Fruit fly (Drosophila melanogaster): Measurements from ENCODE around the gene CG5281.

The CG5281 gene

DNA sequence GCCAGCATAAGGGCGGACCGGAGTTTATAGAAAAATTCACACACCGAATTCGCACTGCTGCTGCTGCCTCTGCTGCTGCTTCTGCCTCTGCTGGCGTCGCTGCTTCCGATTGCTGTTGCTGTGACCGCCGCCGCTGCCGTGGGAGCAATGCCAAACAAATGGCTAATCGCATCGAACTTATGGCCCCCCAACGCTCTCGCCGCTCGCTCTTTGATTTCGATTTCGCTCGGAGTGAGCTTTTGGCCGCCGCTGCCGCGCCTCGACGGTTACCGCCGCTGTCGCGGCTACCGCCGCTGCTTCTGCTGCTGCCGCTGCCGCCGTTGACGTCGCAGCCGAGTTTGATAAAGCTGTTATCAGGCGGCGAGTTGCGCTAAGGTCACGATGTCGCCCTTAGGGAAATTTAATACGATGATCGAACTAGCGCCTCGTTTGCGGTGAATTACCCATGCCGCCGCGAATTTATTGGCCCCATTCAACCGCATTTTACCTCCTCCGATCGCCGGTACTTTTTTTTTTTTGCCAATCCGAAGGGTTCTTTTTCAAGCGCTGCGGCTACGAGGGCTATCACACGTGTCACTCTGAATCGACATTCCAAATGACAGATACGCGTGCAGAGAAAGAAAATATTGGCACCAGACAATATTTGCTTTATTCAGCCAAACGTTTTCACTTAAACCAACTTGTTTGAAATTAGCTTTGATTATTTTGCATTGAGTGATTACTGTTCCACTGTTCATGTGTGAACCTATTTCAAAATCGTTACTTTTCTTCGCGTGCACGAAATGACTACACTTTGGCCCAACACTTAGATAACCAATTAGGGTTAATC lies 22.6 kb downstream of the CG5281 start (continued):
- TF ChIP-seq nom (GFP tag; optimal IDR thresholded peaks at IDR 0.05) (no peak), lab (GFP tag; optimal IDR thresholded peaks at IDR 0.05) (peak; percentile 86), CG3838 (GFP tag; optimal IDR thresholded peaks at IDR 0.05) (no peak), croc (GFP tag; conservative IDR thresholded peaks at IDR 0.05) (no peak), trem (tag; optimal IDR thresholded peaks at IDR 0.05) (no peak), CG7372 (GFP tag; IDR thresholded peaks at IDR 0.05) (peak; percentile 78), CTCF (GFP tag; optimal IDR thresholded peaks at IDR 0.05) (no peak), zf30C (GFP tag; optimal IDR thresholded peaks at IDR 0.05) (no peak), CG1647 (GFP tag; optimal IDR thresholded peaks at IDR 0.05) (peak; percentile 62), hbn (GFP tag; IDR thresholded peaks at IDR 0.05; ENCODE audit: partially characterized antibody) (no peak), B-H2 (GFP tag; optimal IDR thresholded peaks at IDR 0.05) (no peak), hkb (optimal IDR thresholded peaks at IDR 0.05) (no peak), hkb (GFP tag; IDR thresholded peaks at IDR 0.05) (peak; percentile 82), CG16863 (GFP tag; optimal IDR thresholded peaks at IDR 0.05) (peak; percentile 61), chn (GFP tag; optimal IDR thresholded peaks at IDR 0.05) (peak; percentile 41), CG12155 (GFP tag; optimal IDR thresholded peaks at IDR 0.05) (peak; percentile 59), CG8388 (GFP tag; optimal IDR thresholded peaks at IDR 0.05) (peak; percentile 17), HLH4C (GFP tag; IDR thresholded peaks at IDR 0.05; ENCODE audit: partially characterized antibody) (no peak), CG7963 (GFP tag; IDR thresholded peaks at IDR 0.05; ENCODE audit: partially characterized antibody) (no peak), CG34376 (GFP tag; optimal IDR thresholded peaks at IDR 0.05) (no peak), nerfin-1 (tag; optimal IDR thresholded peaks at IDR 0.05) (no peak), onecut (GFP tag; IDR thresholded peaks at IDR 0.05) (peak; percentile 45), nmo (GFP tag; optimal IDR thresholded peaks at IDR 0.05) (peak; percentile 53), CG12769 (tag; optimal IDR thresholded peaks at IDR 0.05) (peak; percentile 92), sqz (GFP tag; optimal IDR thresholded peaks at IDR 0.05) (no peak), ttk (GFP tag; IDR thresholded peaks at IDR 0.05) (peak; percentile 64; the same call in 1 of the 2 replicates), CG16813 (GFP tag; IDR thresholded peaks at IDR 0.05; ENCODE audit: partially characterized antibody) (no peak), Fer1 (GFP tag; optimal IDR thresholded peaks at IDR 0.05) (peak; percentile 53), ase (GFP tag; IDR thresholded peaks at IDR 0.05) (peak; percentile 69; the same call in 2 of the 3 replicates), Bgb (GFP tag; IDR thresholded peaks at IDR 0.05; ENCODE audit: partially characterized antibody) (no peak), CG6272 (GFP tag; IDR thresholded peaks at IDR 0.05) (peak; percentile 63), CG18476 (GFP tag; optimal IDR thresholded peaks at IDR 0.05) (peak; percentile 40), esg (GFP tag; conservative IDR thresholded peaks at IDR 0.05) (peak; percentile 78), CG6683 (GFP tag; optimal IDR thresholded peaks at IDR 0.05) (peak; percentile 21), CG14667 (GFP tag; IDR thresholded peaks at IDR 0.05) (peak; percentile 82), trh (GFP tag; optimal IDR thresholded peaks at IDR 0.05) (no peak), Hey (tag; optimal IDR thresholded peaks at IDR 0.05) (no peak), Nf-YB (GFP tag; optimal IDR thresholded peaks at IDR 0.05) (no peak), CG8281 (tag; optimal IDR thresholded peaks at IDR 0.05) (peak; percentile 22), CG11398 (GFP tag; optimal IDR thresholded peaks at IDR 0.05) (no peak), CG4820 (GFP tag; optimal IDR thresholded peaks at IDR 0.05) (peak; percentile 51), E2f1 (GFP tag; IDR thresholded peaks at IDR 0.05) (peak; percentile 77), Nf-YA (GFP tag; IDR thresholded peaks at IDR 0.05) (peak; percentile 70; the same call in 1 of the 2 replicates), slp2 (GFP tag; optimal IDR thresholded peaks at IDR 0.05) (peak; percentile 17), CG6689 (GFP tag; IDR thresholded peaks at IDR 0.05) (peak; percentile 75), Dbx (GFP tag; IDR thresholded peaks at IDR 0.05) (peak; percentile 82), CG12391 (tag; optimal IDR thresholded peaks at IDR 0.05) (peak; percentile 48), CG31441 (GFP tag; IDR thresholded peaks at IDR 0.05) (peak; percentile 52; the same call in 1 of the 2 replicates), CG1603 (tag; optimal IDR thresholded peaks at IDR 0.05) (peak; percentile 66)

Data from whole organism, embryonic.